Fruit fly (Drosophila melanogaster): ENCODE results near the gene CG9254.

CG9254 gene

dm6 chr2L:13597136-13597615 lies at the start of gene CG9254:
CG9254 (minus strand) TSS chr2L:13597186.
- TF ChIP-seq pan (optimal IDR thresholded peaks at IDR 0.05): no peak
- TF ChIP-seq psq (optimal IDR thresholded peaks at IDR 0.05): no peak
- TF ChIP-seq CG8478 (optimal IDR thresholded peaks at IDR 0.05): no peak
- TF ChIP-seq Dll (optimal IDR thresholded peaks at IDR 0.05): no peak
- no peak for TF ChIP-seq EcR (GFP tag; optimal IDR thresholded peaks at IDR 0.05)
- no peak for TF ChIP-seq usp (GFP tag; optimal IDR thresholded peaks at IDR 0.05)

dm6 chr2L:13641887-13642826 lies 45.2 kb upstream of the CG9254 start, which contains the start of gene ics:
ics (minus strand) TSS chr2L:13642602.
- TF ChIP-seq EcR (GFP tag; optimal IDR thresholded peaks at IDR 0.05) (no peak), psq (optimal IDR thresholded peaks at IDR 0.05) (no peak), usp (GFP tag; optimal IDR thresholded peaks at IDR 0.05) (no peak), Dll (optimal IDR thresholded peaks at IDR 0.05) (no peak), pan (optimal IDR thresholded peaks at IDR 0.05) (no peak), CG8478 (optimal IDR thresholded peaks at IDR 0.05) (no peak)

- TF ChIP-seq psq (optimal IDR thresholded peaks at IDR 0.05): no peak
Measured at dm6 chr2L:13641046-13641445, 44.1 kb upstream of the CG9254 start.

dm6 chr2L:13640502-13640949 lies 43.5 kb upstream of the CG9254 start:
- TF ChIP-seq EcR (GFP tag; optimal IDR thresholded peaks at IDR 0.05) (no peak), CG8478 (optimal IDR thresholded peaks at IDR 0.05) (peak; percentile 18), pan (optimal IDR thresholded peaks at IDR 0.05) (no peak), Dll (optimal IDR thresholded peaks at IDR 0.05) (no peak), psq (optimal IDR thresholded peaks at IDR 0.05) (no peak), usp (GFP tag; optimal IDR thresholded peaks at IDR 0.05) (no peak)

dm6 chr2L:13629943-13630342 lies 33.0 kb upstream of the CG9254 start:
- TF ChIP-seq usp (GFP tag; optimal IDR thresholded peaks at IDR 0.05) (no peak), Dll (optimal IDR thresholded peaks at IDR 0.05) (no peak), pan (optimal IDR thresholded peaks at IDR 0.05) (no peak), EcR (GFP tag; optimal IDR thresholded peaks at IDR 0.05) (no peak), CG8478 (optimal IDR thresholded peaks at IDR 0.05) (no peak), psq (optimal IDR thresholded peaks at IDR 0.05) (no peak)

- TF ChIP-seq psq (optimal IDR thresholded peaks at IDR 0.05) (no peak), pan (optimal IDR thresholded peaks at IDR 0.05) (peak; percentile 11), EcR (GFP tag; optimal IDR thresholded peaks at IDR 0.05) (peak in 1 of 2 experiments; percentile 66)
Measured at dm6 chr2L:13615617-13616016, 18.6 kb upstream of the CG9254 start.

- no peak for TF ChIP-seq EcR (GFP tag; optimal IDR thresholded peaks at IDR 0.05)
- TF ChIP-seq CG8478 (optimal IDR thresholded peaks at IDR 0.05): no peak
- TF ChIP-seq psq (optimal IDR thresholded peaks at IDR 0.05): no peak
- no peak for TF ChIP-seq usp (GFP tag; optimal IDR thresholded peaks at IDR 0.05)
- no peak for TF ChIP-seq pan (optimal IDR thresholded peaks at IDR 0.05)
- no peak for TF ChIP-seq Dll (optimal IDR thresholded peaks at IDR 0.05)
Measured at dm6 chr2L:13613720-13614119, 16.7 kb upstream of the CG9254 start.

dm6 chr2L:13611860-13612259 lies 14.9 kb upstream of the CG9254 start:
- TF ChIP-seq EcR (GFP tag; optimal IDR thresholded peaks at IDR 0.05) (no peak), usp (GFP tag; optimal IDR thresholded peaks at IDR 0.05) (no peak), CG8478 (optimal IDR thresholded peaks at IDR 0.05) (no peak), Dll (optimal IDR thresholded peaks at IDR 0.05) (no peak), pan (optimal IDR thresholded peaks at IDR 0.05) (no peak), psq (optimal IDR thresholded peaks at IDR 0.05) (no peak)

- TF ChIP-seq psq (optimal IDR thresholded peaks at IDR 0.05): no peak
Measured at dm6 chr2L:13591393-13591792, 5.6 kb downstream of the CG9254 start.

dm6 chr2L:13586655-13587054 lies 10.3 kb downstream of the CG9254 start:
- TF ChIP-seq psq (optimal IDR thresholded peaks at IDR 0.05) (no peak), Dll (optimal IDR thresholded peaks at IDR 0.05) (no peak)

dm6 chr2L:13571791-13572451 lies 25.1 kb downstream of the CG9254 start:
- TF ChIP-seq EcR (GFP tag; optimal IDR thresholded peaks at IDR 0.05) (no peak), psq (optimal IDR thresholded peaks at IDR 0.05) (no peak), CG8478 (optimal IDR thresholded peaks at IDR 0.05) (no peak), pan (optimal IDR thresholded peaks at IDR 0.05) (peak; percentile 70), usp (GFP tag; optimal IDR thresholded peaks at IDR 0.05) (no peak), Dll (optimal IDR thresholded peaks at IDR 0.05) (no peak)

dm6 chr2L:13570982-13571426 lies 26.0 kb downstream of the CG9254 start:
- TF ChIP-seq usp (GFP tag; optimal IDR thresholded peaks at IDR 0.05): no peak
- TF ChIP-seq pan (optimal IDR thresholded peaks at IDR 0.05): no peak
- no peak for TF ChIP-seq EcR (GFP tag; optimal IDR thresholded peaks at IDR 0.05)
- no peak for TF ChIP-seq Dll (optimal IDR thresholded peaks at IDR 0.05)
- TF ChIP-seq psq (optimal IDR thresholded peaks at IDR 0.05): no peak
- no peak for TF ChIP-seq CG8478 (optimal IDR thresholded peaks at IDR 0.05)
